Worm (Caenorhabditis elegans): Measurements from ENCODE around the gene zig-11.
A peak's percentile ranks its signal among the peaks of the same experiment; 100 is the strongest.

Gene zig-11

ce11 chrV:1848590-1848989 lies 44.1 kb downstream of the zig-11 start:
- TF ChIP-seq jun-1 (tag; optimal IDR thresholded peaks at IDR 0.05) = no peak
- no peak for TF ChIP-seq sea-2 (GFP tag; optimal IDR thresholded peaks at IDR 0.05)
- no peak for TF ChIP-seq R02D3.7 (tag; optimal IDR thresholded peaks at IDR 0.05)

- no peak for TF ChIP-seq nhr-25 (tag; optimal IDR thresholded peaks at IDR 0.05)
- TF ChIP-seq elt-2 (tag; optimal IDR thresholded peaks at IDR 0.05) = peak; percentile 78
- TF ChIP-seq ceh-28 (tag; optimal IDR thresholded peaks at IDR 0.05) = no peak
- peak; percentile 46 for TF ChIP-seq pqm-1 (tag; optimal IDR thresholded peaks at IDR 0.05)
These were observed 46.8 kb downstream of the zig-11 start, which contains the start of gene T10B5.7 for ce11 chrV:1845977-1846376. Gene T10B5.7, plus strand, starts transcription at chrV:1846201.

- TF ChIP-seq nfya-1 (tag; optimal IDR thresholded peaks at IDR 0.05; ENCODE audit: insufficient read depth) (no peak), unc-62 (GFP tag; optimal IDR thresholded peaks at IDR 0.05) (no peak), lin-15B (tag; optimal IDR thresholded peaks at IDR 0.05) (no peak), elt-1 (tag; optimal IDR thresholded peaks at IDR 0.05) (no peak), nhr-67 (tag; optimal IDR thresholded peaks at IDR 0.05) (no peak), nhr-11 (tag; optimal IDR thresholded peaks at IDR 0.05) (no peak), fkh-2 (tag; optimal IDR thresholded peaks at IDR 0.05) (no peak), unc-39 (tag; optimal IDR thresholded peaks at IDR 0.05) (no peak), nhr-25 (tag; optimal IDR thresholded peaks at IDR 0.05) (no peak), elt-3 (tag; optimal IDR thresholded peaks at IDR 0.05) (no peak), nhr-23 (tag; optimal IDR thresholded peaks at IDR 0.05) (no peak), ceh-16 (tag; optimal IDR thresholded peaks at IDR 0.05) (no peak), pqm-1 (tag; optimal IDR thresholded peaks at IDR 0.05) (no peak), ceh-82 (tag; optimal IDR thresholded peaks at IDR 0.05) (no peak), sea-2 (GFP tag; optimal IDR thresholded peaks at IDR 0.05) (no peak), daf-12 (tag; optimal IDR thresholded peaks at IDR 0.05) (no peak), eor-1 (tag; optimal IDR thresholded peaks at IDR 0.05) (no peak), pha-4 (tag; optimal IDR thresholded peaks at IDR 0.05) (no peak), ztf-11 (tag; optimal IDR thresholded peaks at IDR 0.05) (no peak)
These were observed 51.0 kb downstream of the zig-11 start, which contains the start of gene T10B5.8 for ce11 chrV:1841744-1842143. Gene T10B5.8, plus strand, starts transcription at chrV:1842044.

ce11 chrV:1829973-1830372 lies 62.8 kb downstream of the zig-11 start, which contains the start of gene Y32G9B.1:
Gene Y32G9B.1, minus strand, starts transcription at chrV:1830073.
- TF ChIP-seq nhr-25 (tag; optimal IDR thresholded peaks at IDR 0.05) (peak; percentile 48), elt-3 (tag; optimal IDR thresholded peaks at IDR 0.05) (no peak)

Data from whole organism, L3 larva.